Fruit fly (Drosophila melanogaster) whole organism, embryonic: ENCODE data around the gene CG17982.

Experiments
- Bgb ChIP-seq: fragments of 200-800 bp; sonication (Bioruptor generic); IDR thresholded peaks from 2 replicates; pipeline ENCODE4 v1.3.6; 2022; ENCODE audit warnings: missing biosample characterization, missing genetic modification characterization; ENCODE audit not compliant: partially characterized antibody
- CG10366 ChIP-seq: fragments of 200-800 bp; sonication (Bioruptor generic); IDR thresholded peaks from 2 replicates; pipeline ENCODE4 v1.3.6; 2022; ENCODE audit warnings: missing biosample characterization, missing genetic modification characterization
- CG12155 ChIP-seq: fragments of 200-800 bp; sonication (Bioruptor generic); optimal IDR thresholded peaks from 3 replicates; lab custom pipeline; 2016; ENCODE audit warnings: missing biosample characterization, missing genetic modification characterization
- CG13424 ChIP-seq: fragments of 200-800 bp; sonication (Bioruptor generic); optimal IDR thresholded peaks from 2 replicates; lab custom pipeline; 2019; ENCODE audit warnings: missing biosample characterization, mild to moderate bottlenecking, missing genetic modification characterization, moderate library complexity
- CG14014 ChIP-seq: fragments of 200-800 bp; sonication (Bioruptor generic); IDR thresholded peaks from 2 replicates; pipeline ENCODE4 v1.3.6; 2022; ENCODE audit warnings: missing biosample characterization, missing genetic modification characterization
- CG15601 ChIP-seq: fragments of 200-800 bp; sonication (Bioruptor generic); optimal IDR thresholded peaks from 3 replicates; lab custom pipeline; 2019; ENCODE audit warnings: missing biosample characterization, mild to moderate bottlenecking, missing genetic modification characterization, moderate library complexity
- CG15696 ChIP-seq: fragments of 200-800 bp; sonication (Bioruptor generic); optimal IDR thresholded peaks from 2 replicates; lab custom pipeline; 2019; ENCODE audit warnings: missing biosample characterization, mild to moderate bottlenecking, missing genetic modification characterization, moderate library complexity
- CG1603 ChIP-seq: fragments of 200-800 bp; sonication (Bioruptor generic); optimal IDR thresholded peaks from 2 replicates; lab custom pipeline; 2019; ENCODE audit warnings: missing biosample characterization, mild to moderate bottlenecking, missing genetic modification characterization, moderate library complexity
- CG1647 ChIP-seq: fragments of 200-800 bp; sonication (Bioruptor generic); optimal IDR thresholded peaks from 3 replicates; lab custom pipeline; 2016; ENCODE audit warnings: missing biosample characterization, missing genetic modification characterization
- CG17186 ChIP-seq: fragments of 200-800 bp; sonication (Bioruptor generic); optimal IDR thresholded peaks from 3 replicates; lab custom pipeline; 2017; ENCODE audit warnings: missing biosample characterization, missing genetic modification reagents, missing genetic modification characterization
- CG17829 ChIP-seq: fragments of 200-800 bp; optimal IDR thresholded peaks from 2 replicates; lab custom pipeline; 2019; ENCODE audit warnings: missing biosample characterization, mild to moderate bottlenecking, missing genetic modification characterization, moderate library complexity
- CG30403 ChIP-seq: fragments of 200-800 bp; sonication (Bioruptor generic); optimal IDR thresholded peaks from 3 replicates; lab custom pipeline; 2016; ENCODE audit warnings: missing biosample characterization, missing genetic modification characterization
- CG3281 ChIP-seq: fragments of 200-800 bp; sonication (Bioruptor generic); optimal IDR thresholded peaks from 3 replicates; lab custom pipeline; 2017; ENCODE audit warnings: missing biosample characterization, mild to moderate bottlenecking, missing genetic modification characterization
- CG34224 ChIP-seq: fragments of 200-800 bp; sonication (Bioruptor generic); IDR thresholded peaks from 3 replicates; pipeline ENCODE4 v1.3.6; 2022; ENCODE audit warnings: missing biosample characterization, missing genetic modification characterization; ENCODE audit not compliant: partially characterized antibody
- CG34422 ChIP-seq: fragments of 200-800 bp; sonication (Bioruptor generic); IDR thresholded peaks from 3 replicates; pipeline ENCODE4 v1.3.6; 2022; ENCODE audit warnings: missing biosample characterization, missing genetic modification characterization
- CG3847 ChIP-seq: fragments of 200-800 bp; sonication (Bioruptor generic); IDR thresholded peaks from 2 replicates; pipeline ENCODE4 v1.3.6; 2022; ENCODE audit warnings: missing biosample characterization, missing genetic modification characterization
- CG4328 ChIP-seq: fragments of 200-800 bp; sonication (Bioruptor generic); optimal IDR thresholded peaks from 3 replicates; lab custom pipeline; 2017; ENCODE audit warnings: missing biosample characterization, missing genetic modification reagents, missing genetic modification characterization
- CG4360 ChIP-seq: fragments of 200-800 bp; sonication (Bioruptor generic); IDR thresholded peaks from 2 replicates; pipeline ENCODE4 v1.3.6; 2022; ENCODE audit warnings: missing biosample characterization, missing genetic modification characterization
- CG4617 ChIP-seq: fragments of 200-800 bp; sonication (Bioruptor generic); optimal IDR thresholded peaks from 3 replicates; lab custom pipeline; 2016; ENCODE audit warnings: missing biosample characterization, missing genetic modification characterization, borderline replicate concordance
- CG6272 ChIP-seq: fragments of 200-800 bp; sonication (Bioruptor generic); IDR thresholded peaks from 2 replicates; pipeline ENCODE4 v1.3.6; 2022; ENCODE audit warnings: missing biosample characterization, missing genetic modification characterization
- CG8388 ChIP-seq: fragments of 200-800 bp; sonication (Bioruptor generic); optimal IDR thresholded peaks from 2 replicates; lab custom pipeline; 2019; ENCODE audit warnings: missing biosample characterization, mild to moderate bottlenecking, missing genetic modification characterization, moderate library complexity
- CG8924 ChIP-seq: fragments of 200-800 bp; optimal IDR thresholded peaks from 3 replicates; lab custom pipeline; 2019; ENCODE audit warnings: missing biosample characterization, mild to moderate bottlenecking, missing genetic modification characterization, moderate library complexity
- Dek ChIP-seq: fragments of 200-800 bp; sonication (Bioruptor generic); optimal IDR thresholded peaks from 3 replicates; lab custom pipeline; 2019; ENCODE audit warnings: missing biosample characterization, mild to moderate bottlenecking, missing genetic modification characterization, moderate library complexity
- Dll ChIP-seq: fragments of 200-800 bp; sonication (Bioruptor generic); IDR thresholded peaks from 4 replicates; pipeline ENCODE4 v1.3.6; 2022; ENCODE audit warnings: missing biosample characterization, missing genetic modification characterization; ENCODE audit not compliant: partially characterized antibody
- E2f2 ChIP-seq: fragments of 200-800 bp; sonication (Bioruptor generic); IDR thresholded peaks from 2 replicates; pipeline ENCODE4 v1.3.6; 2022; ENCODE audit warnings: missing biosample characterization, missing genetic modification characterization
- HLH54F ChIP-seq: fragments of 200-800 bp; sonication (Bioruptor generic); optimal IDR thresholded peaks from 3 replicates; lab custom pipeline; 2016; ENCODE audit warnings: missing biosample characterization, missing genetic modification characterization
- HmgZ ChIP-seq: fragments of 200-800 bp; sonication (Bioruptor generic); optimal IDR thresholded peaks from 2 replicates; lab custom pipeline; 2018; ENCODE audit warnings: missing biosample characterization, mild to moderate bottlenecking, missing genetic modification characterization
- Ravus ChIP-seq: fragments of 200-800 bp; sonication (Bioruptor generic); IDR thresholded peaks from 2 replicates; pipeline ENCODE4 v1.3.6; 2022; ENCODE audit warnings: missing biosample characterization, missing genetic modification characterization
- Rfx ChIP-seq: fragments of 200-800 bp; sonication (Bioruptor generic); IDR thresholded peaks from 2 replicates; pipeline ENCODE4 v1.3.6; 2022; ENCODE audit warnings: missing biosample characterization, missing genetic modification characterization
- Sin3A ChIP-seq: fragments of >200 bp; optimal IDR thresholded peaks from 2 replicates; lab custom pipeline; 2018
- Sry-β ChIP-seq: fragments of 200-800 bp; sonication (Bioruptor generic); optimal IDR thresholded peaks from 2 replicates; lab custom pipeline; 2018; ENCODE audit warnings: missing biosample characterization, mild to moderate bottlenecking, missing genetic modification characterization, moderate library complexity
- Xrp1 ChIP-seq: fragments of 200-800 bp; sonication (Bioruptor generic); IDR thresholded peaks from 2 replicates; pipeline ENCODE4 v1.3.6; 2022; ENCODE audit warnings: missing biosample characterization, missing genetic modification characterization
- YL-1 ChIP-seq: fragments of 200-800 bp; sonication (Bioruptor generic); optimal IDR thresholded peaks from 3 replicates; lab custom pipeline; 2017; ENCODE audit warnings: missing biosample characterization, mild to moderate bottlenecking, missing genetic modification characterization
- amos ChIP-seq: fragments of 200-800 bp; sonication (Bioruptor generic); IDR thresholded peaks from 2 replicates; pipeline ENCODE4 v1.3.6; 2022; ENCODE audit warnings: missing biosample characterization, missing genetic modification characterization; ENCODE audit not compliant: partially characterized antibody
- gce ChIP-seq: fragments of 200-800 bp; sonication (Bioruptor generic); IDR thresholded peaks from 3 replicates; pipeline ENCODE4 v1.3.6; 2022; ENCODE audit warnings: missing biosample characterization, missing genetic modification characterization
- grn ChIP-seq: fragments of 200-800 bp; sonication (Bioruptor generic); optimal IDR thresholded peaks from 3 replicates; lab custom pipeline; 2017; ENCODE audit warnings: missing biosample characterization, missing genetic modification characterization
- ham ChIP-seq: fragments of 200-800 bp; sonication (Bioruptor generic); IDR thresholded peaks from 2 replicates; pipeline ENCODE4 v1.3.6; 2022; ENCODE audit warnings: missing biosample characterization, missing genetic modification characterization
- insv ChIP-seq, 2 experiments: fragments of 200-800 bp; sonication (Bioruptor generic); optimal IDR thresholded peaks; 3 replicates each; lab custom pipeline; 2016 to 2018; ENCODE audit warnings: missing biosample characterization in 2 of 2, missing genetic modification characterization in 2 of 2
- lbe ChIP-seq: fragments of 200-800 bp; sonication (Bioruptor generic); optimal IDR thresholded peaks from 2 replicates; lab custom pipeline; 2016; ENCODE audit warnings: missing biosample characterization, mild to moderate bottlenecking, missing genetic modification characterization
- lilli ChIP-seq: fragments of 200-800 bp; sonication (Bioruptor generic); optimal IDR thresholded peaks from 3 replicates; lab custom pipeline; 2016; ENCODE audit warnings: missing biosample characterization, missing genetic modification characterization
- mirr ChIP-seq: fragments of 200-800 bp; sonication (Bioruptor generic); optimal IDR thresholded peaks from 3 replicates; lab custom pipeline; 2018; ENCODE audit warnings: missing biosample characterization, mild to moderate bottlenecking, missing genetic modification characterization
- nmo ChIP-seq: fragments of 200-800 bp; sonication (Bioruptor generic); optimal IDR thresholded peaks from 2 replicates; lab custom pipeline; 2018; ENCODE audit warnings: missing biosample characterization, mild to moderate bottlenecking, missing genetic modification characterization, moderate library complexity
- slbo ChIP-seq: fragments of 200-800 bp; sonication (Bioruptor generic); IDR thresholded peaks from 2 replicates; pipeline ENCODE4 v1.3.6; 2022; ENCODE audit warnings: missing biosample characterization, missing genetic modification characterization
- slp2 ChIP-seq: fragments of 200-800 bp; sonication (Bioruptor generic); optimal IDR thresholded peaks from 2 replicates; lab custom pipeline; 2016; ENCODE audit warnings: missing biosample characterization, missing genetic modification characterization
- sob ChIP-seq: fragments of 200-800 bp; sonication (Bioruptor generic); IDR thresholded peaks from 2 replicates; pipeline ENCODE4 v1.3.6; 2022; ENCODE audit warnings: missing biosample characterization, missing genetic modification characterization
- sug ChIP-seq: fragments of 200-800 bp; optimal IDR thresholded peaks from 2 replicates; lab custom pipeline; 2019; ENCODE audit warnings: missing biosample characterization, mild to moderate bottlenecking, missing genetic modification characterization, moderate library complexity
- tin ChIP-seq: fragments of 200-800 bp; sonication (Bioruptor generic); optimal IDR thresholded peaks from 3 replicates; lab custom pipeline; 2016; ENCODE audit warnings: missing biosample characterization, missing genetic modification characterization
- trem ChIP-seq: fragments of 200-800 bp; optimal IDR thresholded peaks from 3 replicates; lab custom pipeline; 2019; ENCODE audit warnings: missing biosample characterization, mild to moderate bottlenecking, missing genetic modification characterization, moderate library complexity
- zfh2 ChIP-seq: fragments of 200-800 bp; sonication (Bioruptor generic); optimal IDR thresholded peaks from 2 replicates; lab custom pipeline; 2016; ENCODE audit warnings: missing biosample characterization, missing genetic modification characterization

Gene CG17982

dm6 chrX:8145501-8146157 is 2.0 kb upstream of the CG17982 start, which contains the start of the genes alpha-PheRS and CG2129 (continued):
- TF ChIP-seq CG12155 (GFP tag; lab: Kevin White, UChicago) (peak; percentile 3), CG4360 (GFP tag; lab: Robert Waterston, UW) (no peak), CG15601 (peak; percentile 9), CG15696 (peak; percentile 23), mirr (GFP tag; lab: Kevin White, UChicago) (no peak), ham (GFP tag; lab: Robert Waterston, UW) (no peak), lbe (GFP tag; lab: Kevin White, UChicago) (peak; percentile 4), Rfx (GFP tag; lab: Robert Waterston, UW) (peak; percentile 46; the same call in 1 of the 2 replicates), Bgb (0 out of 2 replicates have a peak, but pooled peaks have one; percentile 18), Dll (GFP tag; lab: Robert Waterston, UW) (peak; percentile 62; the same call in 2 of the 4 replicates), HLH54F (GFP tag; lab: Kevin White, UChicago) (peak; percentile 6), CG17829 (tag; lab: Kevin White, UChicago) (peak; percentile 29), sug (tag; lab: Kevin White, UChicago) (peak; percentile 48), Dek (tag; lab: Kevin White, UChicago) (peak; percentile 3), CG13424 (peak; percentile 60), tin (GFP tag; lab: Kevin White, UChicago) (peak; percentile 29), CG4328 (GFP tag; lab: Kevin White, UChicago) (peak; percentile 3), trem (tag; lab: Kevin White, UChicago) (peak; percentile 55), lilli (GFP tag; lab: Kevin White, UChicago) (peak; percentile 32), CG4617 (GFP tag; lab: Kevin White, UChicago) (no peak), HmgZ (peak; percentile 70), CG30403 (GFP tag; lab: Kevin White, UChicago) (peak; percentile 36), CG8388 (GFP tag; lab: Kevin White, UChicago) (peak; percentile 9), slp2 (no peak), CG1603 (tag; lab: Kevin White, UChicago) (peak; percentile 11), Sin3A (lab: Kevin White, UChicago) (peak; percentile 23), CG8924 (peak; percentile 48), CG6272 (GFP tag; lab: Robert Waterston, UW) (no peak), insv (GFP tag; optimal IDR thresholded peaks at IDR 0.05; lab: Kevin White, UChicago) (peak in 1 of 2 experiments; percentile 87), CG10366 (0 out of 2 replicates have a peak, but pooled peaks have one; percentile 27), CG34422 (no peak), YL-1 (GFP tag; lab: Kevin White, UChicago) (peak; percentile 64), CG14014 (0 out of 2 replicates have a peak, but pooled peaks have one; percentile 18), Ravus (no peak), CG34224 (GFP tag; lab: Robert Waterston, UW) (peak; percentile 32; the same call in 1 of the 3 replicates), Sry-β (peak; percentile 94), CG1647 (no peak), CG3847 (GFP tag; lab: Robert Waterston, UW) (0 out of 2 replicates have a peak, but pooled peaks have one; percentile 12), CG3281 (GFP tag; lab: Kevin White, UChicago) (peak; percentile 13), E2f2 (GFP tag; lab: Robert Waterston, UW) (peak; percentile 24; the same call in 1 of the 2 replicates), slbo (peak; percentile 37), CG17186 (peak; percentile 38), gce (GFP tag; lab: Robert Waterston, UW) (no peak), nmo (GFP tag; lab: Kevin White, UChicago) (peak; percentile 38), sob (GFP tag; lab: Robert Waterston, UW) (0 out of 2 replicates have a peak, but pooled peaks have one; percentile 24), zfh2 (GFP tag; lab: Kevin White, UChicago) (no peak), amos (peak; percentile 5; the same call in 1 of the 2 replicates), Xrp1 (GFP tag; lab: Robert Waterston, UW) (peak; percentile 26; the same call in 1 of the 2 replicates), grn (GFP tag; lab: Kevin White, UChicago) (no peak)
